Worm (Caenorhabditis elegans) whole organism, L2 larva: ENCODE data around the gene F08F1.9.

Source experiments
- C34F6.9 ChIP-seq: fragments of 150-350 bp; optimal IDR thresholded peaks from 2 replicates; lab custom pipeline; 2014; ENCODE audit warnings: missing biosample characterization, missing genetic modification characterization
- F13H6.1 ChIP-seq: sonication (generic microtip); optimal IDR thresholded peaks from 2 replicates; lab custom pipeline; 2016; ENCODE audit warnings: missing genetic modification characterization, missing compliant biosample characterization
- R02D3.7 ChIP-seq: fragments of 150-350 bp; optimal IDR thresholded peaks from 2 replicates; lab custom pipeline; 2014; ENCODE audit warnings: missing biosample characterization, missing genetic modification characterization
- Y55F3AM.14 ChIP-seq: fragments of 200-800 bp; sonication (Bioruptor generic); optimal IDR thresholded peaks from 2 replicates; lab custom pipeline; 2018; ENCODE audit warnings: mild to moderate bottlenecking, missing genetic modification characterization, missing compliant biosample characterization
- ZK546.5 ChIP-seq: sonication (generic microtip); optimal IDR thresholded peaks from 2 replicates; lab custom pipeline; 2017; ENCODE audit warnings: missing biosample characterization, missing genetic modification characterization
- alr-1 ChIP-seq: fragments of 150-350 bp; optimal IDR thresholded peaks from 2 replicates; lab custom pipeline; 2014; ENCODE audit warnings: missing biosample characterization, missing genetic modification characterization
- ama-1 ChIP-seq: fragments of 150-350 bp; optimal IDR thresholded peaks from 2 replicates; lab custom pipeline; 2018; ENCODE audit warnings: inconsistent platforms
- blmp-1 ChIP-seq: sonication (generic microtip); optimal IDR thresholded peaks from 2 replicates; lab custom pipeline; 2017; ENCODE audit warnings: missing genetic modification characterization, mild to moderate bottlenecking, missing compliant biosample characterization, antibody characterized with exemption, moderate library complexity; ENCODE audit not compliant: insufficient read depth
- ceh-82 ChIP-seq: fragments of 150-350 bp; optimal IDR thresholded peaks from 2 replicates; lab custom pipeline; 2014; ENCODE audit warnings: missing biosample characterization, missing genetic modification characterization
- crh-2 ChIP-seq: sonication (generic microtip); optimal IDR thresholded peaks from 2 replicates; lab custom pipeline; 2017; ENCODE audit warnings: missing biosample characterization, missing genetic modification characterization
- dmd-4 ChIP-seq: sonication (generic microtip); optimal IDR thresholded peaks from 2 replicates; lab custom pipeline; 2017; ENCODE audit warnings: missing biosample characterization, missing genetic modification characterization
- fos-1 ChIP-seq: fragments of 150-350 bp; optimal IDR thresholded peaks from 2 replicates; lab custom pipeline; 2014; ENCODE audit warnings: missing biosample characterization, missing genetic modification characterization
- gmeb-1 ChIP-seq: fragments of 150-350 bp; optimal IDR thresholded peaks from 2 replicates; lab custom pipeline; 2014; ENCODE audit warnings: missing biosample characterization, missing genetic modification characterization
- lin-13 ChIP-seq: fragments of 150-350 bp; optimal IDR thresholded peaks from 2 replicates; lab custom pipeline; 2014; ENCODE audit warnings: missing biosample characterization, missing genetic modification reagents, missing genetic modification characterization
- lsy-2 ChIP-seq, 2 experiments: fragments of 150-350 bp in 1 of 2; sonication (generic microtip) in 1 of 2; optimal IDR thresholded peaks; 2 replicates each; lab custom pipeline; 2014 to 2017; ENCODE audit warnings: missing biosample characterization in 2 of 2, missing genetic modification characterization in 2 of 2
- mbf-1 ChIP-seq: sonication (generic microtip); optimal IDR thresholded peaks from 2 replicates; lab custom pipeline; 2017; ENCODE audit warnings: missing biosample characterization, missing genetic modification characterization
- mdl-1 ChIP-seq, 2 experiments: fragments of 150-350 bp in 1 of 2; sonication (generic microtip) in 1 of 2; optimal IDR thresholded peaks; 2 replicates each; lab custom pipeline; 2017; ENCODE audit warnings: missing biosample characterization in 2 of 2, missing genetic modification characterization in 2 of 2
- nhr-11 ChIP-seq: fragments of 150-350 bp; optimal IDR thresholded peaks from 2 replicates; lab custom pipeline; 2014; ENCODE audit warnings: missing biosample characterization, missing genetic modification characterization
- nhr-12 ChIP-seq: fragments of 150-350 bp; optimal IDR thresholded peaks from 2 replicates; lab custom pipeline; 2014; ENCODE audit warnings: missing biosample characterization, missing genetic modification characterization
- nhr-129 ChIP-seq: fragments of 150-350 bp; optimal IDR thresholded peaks from 2 replicates; lab custom pipeline; 2014; ENCODE audit warnings: missing biosample characterization, missing genetic modification characterization
- nhr-21 ChIP-seq: fragments of 150-350 bp; optimal IDR thresholded peaks from 2 replicates; lab custom pipeline; 2014; ENCODE audit warnings: missing biosample characterization, missing genetic modification characterization
- nhr-6 ChIP-seq: fragments of 150-350 bp; optimal IDR thresholded peaks from 2 replicates; lab custom pipeline; 2014; ENCODE audit warnings: missing biosample characterization, missing genetic modification characterization
- sem-4 ChIP-seq: fragments of 150-350 bp; optimal IDR thresholded peaks from 2 replicates; lab custom pipeline; 2014; ENCODE audit warnings: missing biosample characterization, missing genetic modification reagents, missing genetic modification characterization
- skn-1 ChIP-seq: sonication (generic microtip); optimal IDR thresholded peaks from 2 replicates; lab custom pipeline; 2017; ENCODE audit warnings: missing biosample characterization, missing genetic modification characterization
- sma-9 ChIP-seq, 2 experiments: fragments of 150-350 bp in 1 of 2; sonication (generic microtip) in 1 of 2; optimal IDR thresholded peaks; 2 replicates each; lab custom pipeline; 2014 to 2016; ENCODE audit warnings: missing genetic modification characterization in 2 of 2, mild to moderate bottlenecking in 1 of 2, missing biosample characterization in 1 of 2, missing compliant biosample characterization in 1 of 2, missing genetic modification reagents in 1 of 2, moderate library complexity in 1 of 2
- snpc-4 ChIP-seq: fragments of 150-350 bp; optimal IDR thresholded peaks from 2 replicates; lab custom pipeline; 2014; ENCODE audit warnings: missing biosample characterization, missing genetic modification characterization
- unc-55 ChIP-seq: fragments of 150-350 bp; sonication (generic microtip); optimal IDR thresholded peaks from 3 replicates; lab custom pipeline; 2014; ENCODE audit warnings: missing biosample characterization, missing genetic modification reagents, missing genetic modification characterization
- zag-1 ChIP-seq: fragments of 150-350 bp; optimal IDR thresholded peaks from 2 replicates; lab custom pipeline; 2014; ENCODE audit warnings: missing biosample characterization, missing genetic modification characterization
- ztf-1 ChIP-seq: fragments of 200-800 bp; sonication (Bioruptor generic); conservative IDR thresholded peaks from 2 replicates; pipeline ENCODE4 v1.3.6; 2022; ENCODE audit warnings: missing genetic modification characterization, missing compliant biosample characterization
- ztf-11 ChIP-seq: sonication (generic microtip); optimal IDR thresholded peaks from 2 replicates; lab custom pipeline; 2017; ENCODE audit warnings: missing biosample characterization, missing genetic modification characterization
- ztf-4 ChIP-seq: fragments of 150-350 bp; optimal IDR thresholded peaks from 2 replicates; lab custom pipeline; 2014; ENCODE audit warnings: missing biosample characterization, missing genetic modification characterization

The F08F1.9 gene

DNA sequence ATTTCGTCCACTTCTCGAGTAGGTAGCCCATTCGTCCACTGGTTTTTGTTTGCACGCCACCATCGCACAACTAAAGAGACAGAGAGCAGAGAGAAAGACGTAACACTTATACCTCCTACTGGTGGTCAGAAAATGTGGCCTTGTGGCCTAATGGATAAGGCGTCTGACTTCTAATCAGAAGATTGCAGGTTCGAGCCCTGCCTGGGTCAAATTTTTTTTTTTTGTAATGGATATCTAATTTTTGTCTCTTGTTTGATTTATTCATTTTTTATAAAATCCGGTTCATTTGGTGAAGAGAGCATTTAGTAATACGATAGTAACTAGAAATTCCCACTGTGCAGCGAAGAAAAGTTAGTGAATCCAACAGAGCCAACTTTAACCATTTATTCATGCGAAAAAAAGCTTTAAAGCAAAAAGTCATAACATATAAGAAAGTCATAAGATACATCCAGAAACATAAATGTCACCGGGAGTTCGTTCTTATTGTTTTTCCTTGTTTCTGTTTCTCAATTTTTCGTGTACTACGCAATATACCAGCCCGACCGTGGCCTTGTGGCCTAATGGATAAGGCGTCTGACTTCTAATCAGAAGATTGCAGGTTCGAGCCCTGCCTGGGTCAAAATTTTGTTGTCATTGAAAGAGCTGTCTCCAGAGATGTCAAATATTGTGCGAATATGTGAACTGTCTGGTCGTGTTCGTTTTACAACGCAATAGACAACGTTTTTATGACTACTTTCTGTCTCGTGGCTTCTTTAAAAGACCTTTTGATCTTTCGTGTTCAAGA is 24.4 kb downstream of the F08F1.9 start (continued):
- TF ChIP-seq skn-1 (tag; lab: Kevin White, UChicago) (no peak), ztf-1 (GFP tag; lab: Robert Waterston, UW) (no peak), ZK546.5 (tag; lab: Kevin White, UChicago) (no peak), nhr-12 (no peak), ztf-11 (tag; lab: Kevin White, UChicago) (no peak), snpc-4 (no peak)

ce11 chrX:8384642-8385181 is 25.9 kb downstream of the F08F1.9 start, which contains the start of gene F41D9.2:
Gene F41D9.2, minus strand, starts transcription at chrX:8384945.
- TF ChIP-seq blmp-1 (tag; lab: Kevin White, UChicago) (peak; percentile 61), ztf-1 (GFP tag; lab: Robert Waterston, UW) (no peak), dmd-4 (tag; lab: Kevin White, UChicago) (no peak)
- TF ChIP-seq, all 48 proteins: peak for 1

DNA sequence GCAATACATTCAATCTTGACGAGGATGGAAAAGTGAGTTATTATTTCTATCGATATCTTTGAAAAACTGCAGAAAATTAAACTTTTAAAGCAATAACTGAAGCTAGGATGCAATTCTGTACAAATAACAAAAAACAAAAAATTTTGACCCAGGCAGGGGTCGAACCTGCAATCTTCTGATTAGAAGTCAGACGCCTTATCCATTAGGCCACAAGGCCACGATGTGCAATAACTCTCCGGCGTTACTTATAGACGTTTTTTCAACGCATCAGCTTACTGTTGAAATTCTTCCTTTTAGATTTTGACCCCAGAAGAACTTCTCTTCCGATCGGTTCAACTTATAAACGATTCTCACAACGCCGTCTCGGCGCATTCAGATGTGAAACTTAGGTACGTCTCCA is 29.0 kb downstream of the F08F1.9 start:
- no peak for TF ChIP-seq Y55F3AM.14 (GFP tag; lab: Kevin White, UChicago)
- no peak for TF ChIP-seq blmp-1 (tag; lab: Kevin White, UChicago)
- TF ChIP-seq lin-13, result no peak
- TF ChIP-seq sma-9 (GFP tag; optimal IDR thresholded peaks at IDR 0.05; lab: Kevin White, UChicago), result peak; percentile 40
- no peak for TF ChIP-seq sma-9 (tag; optimal IDR thresholded peaks at IDR 0.05; lab: Kevin White, UChicago)
- TF ChIP-seq nhr-129, result peak; percentile 49
- TF ChIP-seq crh-2 (tag; lab: Kevin White, UChicago), result peak; percentile 54
- TF ChIP-seq fos-1 (tag; lab: Kevin White, UChicago), result peak; percentile 4

- TF ChIP-seq mdl-1 (tag; optimal IDR thresholded peaks at IDR 0.05; lab: Kevin White, UChicago) (peak in 1 of 2 experiments; percentile 48), nhr-21 (tag; lab: Kevin White, UChicago) (peak; percentile 3), blmp-1 (tag; lab: Kevin White, UChicago) (no peak), crh-2 (tag; lab: Kevin White, UChicago) (peak; percentile 79), zag-1 (peak; percentile 64), nhr-6 (tag; lab: Kevin White, UChicago) (peak; percentile 23), mbf-1 (tag; lab: Kevin White, UChicago) (no peak), unc-55 (GFP tag; lab: Kevin White, UChicago) (peak; percentile 81), alr-1 (tag; lab: Kevin White, UChicago) (peak; percentile 34), ZK546.5 (tag; lab: Kevin White, UChicago) (no peak), lsy-2 (tag; optimal IDR thresholded peaks at IDR 0.05; lab: Kevin White, UChicago) (peak in 1 of 2 experiments; percentile 49), snpc-4 (no peak), ama-1 (lab: Kevin White, UChicago) (no peak), nhr-129 (peak; percentile 52), R02D3.7 (tag; lab: Kevin White, UChicago) (no peak), F13H6.1 (tag; lab: Kevin White, UChicago) (peak; percentile 60), Y55F3AM.14 (GFP tag; lab: Kevin White, UChicago) (peak; percentile 34), C34F6.9 (tag; lab: Kevin White, UChicago) (peak; percentile 73), sma-9 (GFP tag; optimal IDR thresholded peaks at IDR 0.05; lab: Kevin White, UChicago) (peak; percentile 45), sma-9 (tag; optimal IDR thresholded peaks at IDR 0.05; lab: Kevin White, UChicago) (no peak), ztf-4 (peak; percentile 41)
Observed at ce11 chrX:8378312-8378711, 32.3 kb downstream of the F08F1.9 start, which contains the start of gene tbc-18. Gene tbc-18, plus strand, starts transcription at chrX:8378557.

DNA sequence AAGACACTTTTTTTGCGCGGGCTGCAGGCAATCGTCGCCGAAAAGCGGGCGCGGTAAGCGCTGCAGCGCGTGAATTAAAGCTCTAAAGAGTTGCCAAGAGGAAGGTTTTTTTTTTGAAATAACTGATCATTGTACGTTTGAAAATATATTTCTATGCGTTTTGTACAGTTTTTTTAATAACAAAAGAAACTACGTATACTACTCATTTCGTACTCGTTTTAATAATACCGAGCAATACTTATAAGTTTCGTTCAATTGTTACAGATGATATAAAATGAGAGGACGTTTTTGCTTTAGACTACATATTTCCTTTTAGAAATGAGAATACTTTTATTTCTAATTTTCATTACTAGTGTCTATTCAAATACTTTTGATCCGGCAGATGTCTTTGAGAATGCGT is 38.7 kb downstream of the F08F1.9 start, which contains the start of gene nep-15:
TSS of gene nep-15 (plus strand) at position 301 of the 400 bp plus-strand sequence.
- TF ChIP-seq gmeb-1 (tag; lab: Kevin White, UChicago), result no peak
- no peak for TF ChIP-seq ceh-82
- no peak for TF ChIP-seq nhr-11
- TF ChIP-seq sem-4 (tag; lab: Kevin White, UChicago), result no peak
